Worm (Caenorhabditis elegans) whole organism, L2 larva: ENCODE data around the gene mcm-3.

Experiments
- nhr-12 ChIP-seq: fragments of 150-350 bp; optimal IDR thresholded peaks from 2 replicates; lab custom pipeline; 2014; ENCODE audit warnings: missing biosample characterization, missing genetic modification characterization
- unc-62 ChIP-seq: fragments of 150-350 bp; optimal IDR thresholded peaks from 2 replicates; lab custom pipeline; 2014; ENCODE audit warnings: missing biosample characterization, missing genetic modification reagents, missing genetic modification characterization

ce11 chrV:15089438-15089837 lies 30.0 kb upstream of the mcm-3 start, which contains the start of the genes C01G10.5 and C01G10.4:
- TF ChIP-seq nhr-12 (tag; lab: Kevin White, UChicago) (no peak), unc-62 (no peak)
